Worm (Caenorhabditis elegans): ENCODE results near the gene C37E2.3.

C37E2.3 gene

DNA sequence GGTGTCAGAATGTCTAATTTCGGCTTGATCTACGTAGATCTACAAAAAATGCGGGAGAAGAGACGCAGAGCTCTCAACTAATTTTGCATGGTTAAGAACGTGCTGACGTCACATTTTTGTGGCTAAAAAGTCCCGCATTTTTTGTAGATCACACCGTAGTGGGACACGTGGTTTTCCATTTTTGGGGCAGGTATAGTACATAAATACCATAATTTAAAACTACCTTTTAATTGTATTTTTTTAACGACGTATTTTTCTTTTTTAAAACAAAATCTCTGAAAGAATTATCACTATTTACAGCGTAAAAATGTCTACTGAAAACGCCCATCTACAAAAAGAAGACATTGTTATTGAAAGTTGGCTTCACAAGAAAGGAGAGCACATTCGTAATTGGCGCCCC lies 32.9 kb upstream of the C37E2.3 start, which contains the start of gene akt-2:
TSS of gene akt-2 (plus strand) at position 301 of the 400 bp plus-strand sequence.
- TF ChIP-seq ceh-9 (tag; optimal IDR thresholded peaks at IDR 0.05) (no peak), ceh-31 (tag; optimal IDR thresholded peaks at IDR 0.05) (no peak), ceh-6 (GFP tag; optimal IDR thresholded peaks at IDR 0.05) (no peak), F13H6.1 (tag; optimal IDR thresholded peaks at IDR 0.05) (no peak), K02D7.2 (tag; optimal IDR thresholded peaks at IDR 0.05) (no peak), ceh-19 (GFP tag; optimal IDR thresholded peaks at IDR 0.05) (no peak), fkh-6 (tag; optimal IDR thresholded peaks at IDR 0.05) (no peak), nhr-232 (tag; optimal IDR thresholded peaks at IDR 0.05) (no peak), nhr-11 (tag; optimal IDR thresholded peaks at IDR 0.05) (no peak), ahr-1 (tag; optimal IDR thresholded peaks at IDR 0.05) (no peak), pha-2 (tag; optimal IDR thresholded peaks at IDR 0.05) (no peak), hlh-6 (tag; optimal IDR thresholded peaks at IDR 0.05) (no peak), unc-42 (tag; optimal IDR thresholded peaks at IDR 0.05) (no peak)

DNA sequence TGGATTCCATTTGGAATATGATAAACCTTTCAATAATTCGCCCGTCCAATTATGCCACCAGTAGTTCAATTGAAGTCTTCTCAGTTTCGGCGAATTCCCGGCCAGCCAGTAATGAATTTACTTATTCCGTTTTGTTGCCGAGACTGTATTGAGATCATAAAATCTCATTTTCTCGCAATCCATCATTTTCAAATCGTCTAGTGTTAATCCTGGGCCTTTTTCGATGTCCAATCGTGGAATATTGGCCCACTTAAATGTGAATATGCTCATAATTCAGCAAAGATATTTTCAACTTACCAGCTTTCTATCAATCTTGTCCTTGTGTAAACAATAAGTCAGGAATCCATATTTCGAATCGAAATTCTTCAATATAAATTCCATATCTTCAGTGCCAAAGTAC lies 27.6 kb upstream of the C37E2.3 start:
- TF ChIP-seq sdc-2 (tag; optimal IDR thresholded peaks at IDR 0.05) (no peak), ceh-18 (tag; optimal IDR thresholded peaks at IDR 0.05) (no peak), ttx-3 (tag; optimal IDR thresholded peaks at IDR 0.05) (no peak), ref-2 (tag; optimal IDR thresholded peaks at IDR 0.05) (no peak), ceh-31 (tag; optimal IDR thresholded peaks at IDR 0.05) (no peak), K02D7.2 (tag; optimal IDR thresholded peaks at IDR 0.05) (no peak), tbx-2 (tag; optimal IDR thresholded peaks at IDR 0.05) (no peak), che-1 (tag; optimal IDR thresholded peaks at IDR 0.05) (no peak), C08G9.2 (tag; optimal IDR thresholded peaks at IDR 0.05) (no peak), fkh-10 (GFP tag; optimal IDR thresholded peaks at IDR 0.05) (no peak), Y22D7AL.16 (tag; optimal IDR thresholded peaks at IDR 0.05) (no peak), pax-1 (tag; optimal IDR thresholded peaks at IDR 0.05) (no peak), dve-1 (tag; optimal IDR thresholded peaks at IDR 0.05) (no peak), gmeb-2 (tag; optimal IDR thresholded peaks at IDR 0.05) (no peak), hlh-8 (tag; optimal IDR thresholded peaks at IDR 0.05) (no peak), tbx-7 (tag; optimal IDR thresholded peaks at IDR 0.05) (no peak), ets-4 (tag; optimal IDR thresholded peaks at IDR 0.05) (no peak), pqm-1 (tag; optimal IDR thresholded peaks at IDR 0.05) (no peak), sox-4 (tag; optimal IDR thresholded peaks at IDR 0.05) (no peak)

- TF ChIP-seq pha-2 (tag; optimal IDR thresholded peaks at IDR 0.05) (no peak), nhr-232 (tag; optimal IDR thresholded peaks at IDR 0.05) (no peak), pat-9 (tag; optimal IDR thresholded peaks at IDR 0.05) (no peak), fax-1 (tag; optimal IDR thresholded peaks at IDR 0.05) (no peak), ceh-18 (tag; optimal IDR thresholded peaks at IDR 0.05) (no peak), ceh-2 (tag; optimal IDR thresholded peaks at IDR 0.05) (no peak), ceh-9 (tag; optimal IDR thresholded peaks at IDR 0.05) (no peak), K09A11.1 (tag; optimal IDR thresholded peaks at IDR 0.05; ENCODE audit: insufficient read depth) (no peak), madf-2 (tag; optimal IDR thresholded peaks at IDR 0.05) (no peak), fkh-10 (GFP tag; optimal IDR thresholded peaks at IDR 0.05) (no peak), ceh-6 (GFP tag; optimal IDR thresholded peaks at IDR 0.05) (no peak), ceh-30 (tag; optimal IDR thresholded peaks at IDR 0.05) (no peak), hlh-8 (tag; optimal IDR thresholded peaks at IDR 0.05) (no peak), ceh-19 (GFP tag; optimal IDR thresholded peaks at IDR 0.05) (no peak), ets-4 (tag; optimal IDR thresholded peaks at IDR 0.05) (no peak), nhr-11 (tag; optimal IDR thresholded peaks at IDR 0.05) (no peak), lin-11 (tag; optimal IDR thresholded peaks at IDR 0.05) (no peak), tbx-7 (tag; optimal IDR thresholded peaks at IDR 0.05) (no peak)
Measured at ce11 chrX:14156913-14157312, 23.3 kb upstream of the C37E2.3 start, which contains the start of gene ceh-90. Gene ceh-90, minus strand, starts transcription at chrX:14157013.

All from whole organism, late embryonic.